Worm (Caenorhabditis elegans) whole organism, early embryonic: ENCODE results near the gene C25E10.5.

Source experiments
- B0310.2 ChIP-seq: sonication (generic microtip); optimal IDR thresholded peaks from 2 replicates; lab custom pipeline; 2016; ENCODE audit warnings: mild to moderate bottlenecking, missing genetic modification characterization, missing compliant biosample characterization
- F13C5.2 ChIP-seq: sonication (generic microtip); optimal IDR thresholded peaks from 2 replicates; lab custom pipeline; 2017; ENCODE audit warnings: mild to moderate bottlenecking, missing genetic modification characterization, inconsistent platforms, missing compliant biosample characterization
- aly-1 ChIP-seq: sonication (generic microtip); optimal IDR thresholded peaks from 2 replicates; lab custom pipeline; 2016; ENCODE audit warnings: missing genetic modification characterization, missing compliant biosample characterization
- ama-1 ChIP-seq: fragments of 150-350 bp; optimal IDR thresholded peaks from 2 replicates; lab custom pipeline; 2014
- ceh-13 ChIP-seq: fragments of 200-800 bp; sonication (Bioruptor generic); optimal IDR thresholded peaks from 2 replicates; lab custom pipeline; 2018; ENCODE audit warnings: mild to moderate bottlenecking, missing genetic modification characterization, missing compliant biosample characterization
- ceh-36 ChIP-seq: sonication (generic microtip); optimal IDR thresholded peaks from 2 replicates; lab custom pipeline; 2016; ENCODE audit warnings: missing genetic modification characterization, inconsistent platforms, missing compliant biosample characterization
- ets-7 ChIP-seq: sonication (generic microtip); optimal IDR thresholded peaks from 2 replicates; lab custom pipeline; 2016; ENCODE audit warnings: missing genotype, missing genetic modification characterization, missing compliant biosample characterization
- flt-1 ChIP-seq: fragments of 200-800 bp; sonication (Bioruptor generic); IDR thresholded peaks from 2 replicates; pipeline ENCODE4 v1.3.6; 2022; ENCODE audit warnings: missing genetic modification characterization, missing compliant biosample characterization
- hmbx-1 ChIP-seq: sonication (generic microtip); optimal IDR thresholded peaks from 2 replicates; lab custom pipeline; 2016; ENCODE audit warnings: mild to moderate bottlenecking, missing genetic modification characterization, missing compliant biosample characterization
- hmg-4 ChIP-seq: fragments of 200-800 bp; sonication (Bioruptor generic); optimal IDR thresholded peaks from 2 replicates; lab custom pipeline; 2018; ENCODE audit warnings: mild to moderate bottlenecking, missing genetic modification characterization, missing compliant biosample characterization
- hnd-1 ChIP-seq: sonication (generic microtip); optimal IDR thresholded peaks from 2 replicates; lab custom pipeline; 2016; ENCODE audit warnings: missing genetic modification characterization, missing compliant biosample characterization
- pes-1 ChIP-seq: fragments of 200-800 bp; sonication (Bioruptor generic); IDR thresholded peaks from 2 replicates; pipeline ENCODE4 v1.3.6; 2022; ENCODE audit warnings: missing genetic modification reagents, missing genetic modification characterization, missing compliant biosample characterization
- scrt-1 ChIP-seq: fragments of 200-800 bp; sonication (Bioruptor generic); IDR thresholded peaks from 2 replicates; pipeline ENCODE4 v1.3.6; 2022; ENCODE audit warnings: missing genetic modification characterization, missing compliant biosample characterization
- sea-1 ChIP-seq: fragments of 200-800 bp; sonication (Bioruptor generic); conservative IDR thresholded peaks from 2 replicates; pipeline ENCODE4 v1.3.6; 2022; ENCODE audit warnings: missing genetic modification characterization, missing compliant biosample characterization
- tbx-11 ChIP-seq: fragments of 200-800 bp; sonication (Bioruptor generic); IDR thresholded peaks from 2 replicates; pipeline ENCODE4 v1.3.6; 2022; ENCODE audit warnings: missing genetic modification characterization, missing compliant biosample characterization
- tbx-37 ChIP-seq: fragments of 200-800 bp; sonication (Bioruptor generic); conservative IDR thresholded peaks from 2 replicates; pipeline ENCODE4 v1.3.6; 2022; ENCODE audit warnings: missing genetic modification reagents, missing genetic modification characterization, missing compliant biosample characterization
- tra-4 ChIP-seq: sonication (generic microtip); optimal IDR thresholded peaks from 2 replicates; lab custom pipeline; 2017; ENCODE audit warnings: missing genetic modification characterization, missing compliant biosample characterization

C25E10.5 gene

ce11 chrV:9067678-9068077 is 37.3 kb downstream of the C25E10.5 start, which contains the start of gene fip-2:
fip-2 (plus strand) TSS chrV:9067978.
- TF ChIP-seq sea-1 (GFP tag; lab: Robert Waterston, UW), result no peak
- TF ChIP-seq tra-4 (tag; lab: Kevin White, UChicago), result no peak
- TF ChIP-seq hmg-4, result no peak
- TF ChIP-seq hmbx-1 (tag; lab: Kevin White, UChicago), result no peak
- no peak for TF ChIP-seq ceh-13
- TF ChIP-seq tbx-11 (GFP tag; lab: Robert Waterston, UW), result no peak
- no peak for TF ChIP-seq F13C5.2 (tag; lab: Kevin White, UChicago)
- no peak for TF ChIP-seq ceh-36
- TF ChIP-seq aly-1 (tag; lab: Kevin White, UChicago), result no peak
- no peak for TF ChIP-seq flt-1

ce11 chrV:9069680-9070079 is 39.3 kb downstream of the C25E10.5 start, which contains the start of gene T27E4.5:
T27E4.5 (minus strand) TSS chrV:9069780.
- no peak for TF ChIP-seq scrt-1 (GFP tag; lab: Robert Waterston, UW)
- no peak for TF ChIP-seq ceh-13
- TF ChIP-seq flt-1, result no peak
- TF ChIP-seq tbx-11 (GFP tag; lab: Robert Waterston, UW), result no peak
- no peak for TF ChIP-seq ama-1 (lab: Kevin White, UChicago)
- TF ChIP-seq pes-1 (GFP tag; lab: Robert Waterston, UW), result no peak
- no peak for TF ChIP-seq B0310.2 (tag; lab: Kevin White, UChicago)
- TF ChIP-seq tbx-37, result no peak
- no peak for TF ChIP-seq F13C5.2 (tag; lab: Kevin White, UChicago)
- TF ChIP-seq sea-1 (GFP tag; lab: Robert Waterston, UW), result no peak
- no peak for TF ChIP-seq tra-4 (tag; lab: Kevin White, UChicago)
- TF ChIP-seq ets-7 (tag; lab: Kevin White, UChicago), result no peak
- no peak for TF ChIP-seq aly-1 (tag; lab: Kevin White, UChicago)
- no peak for TF ChIP-seq hmg-4
- no peak for TF ChIP-seq ceh-36
- TF ChIP-seq hmbx-1 (tag; lab: Kevin White, UChicago), result no peak
- TF ChIP-seq hnd-1 (tag; lab: Kevin White, UChicago), result no peak

DNA sequence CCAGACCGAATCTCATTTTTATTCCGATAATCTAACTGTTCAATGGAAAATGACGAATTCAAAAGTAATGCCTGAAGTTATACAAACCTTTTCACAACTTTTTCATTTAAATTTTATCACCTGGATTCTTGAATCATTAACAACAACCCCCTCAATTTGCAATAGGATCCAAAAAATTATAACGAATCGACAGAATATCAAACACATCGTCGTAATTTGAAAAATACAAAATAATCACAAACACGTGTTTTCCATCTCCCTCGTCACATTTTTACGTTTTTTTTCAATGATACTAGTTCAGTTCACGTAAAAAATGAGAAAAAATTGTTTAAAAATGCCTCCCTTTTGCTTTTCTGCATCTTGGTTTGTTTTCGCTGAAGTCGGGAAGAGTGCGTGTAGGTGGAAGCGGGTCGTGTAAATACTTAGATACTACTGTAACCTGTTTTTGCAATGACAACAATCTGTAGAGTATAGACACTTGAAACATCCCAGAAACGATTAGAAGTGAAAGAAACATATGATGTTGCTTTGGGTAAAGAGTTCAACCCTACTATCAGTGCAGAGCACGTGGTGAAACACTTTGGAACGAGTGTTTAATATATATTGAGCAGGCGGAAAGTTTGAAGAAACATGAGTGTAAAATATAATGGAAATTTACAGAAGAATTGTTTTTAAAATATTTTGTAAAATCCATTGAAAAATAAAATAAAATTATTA is 43.1 kb downstream of the C25E10.5 start, which contains the start of gene oac-50:
Gene oac-50 (minus strand): TSS at position 219 of the 717 bp plus-strand sequence.
- TF ChIP-seq hmbx-1 (tag; lab: Kevin White, UChicago) (no peak), aly-1 (tag; lab: Kevin White, UChicago) (no peak), flt-1 (no peak), ceh-36 (no peak), tbx-37 (no peak), B0310.2 (tag; lab: Kevin White, UChicago) (no peak), pes-1 (GFP tag; lab: Robert Waterston, UW) (no peak), sea-1 (GFP tag; lab: Robert Waterston, UW) (no peak), ets-7 (tag; lab: Kevin White, UChicago) (no peak), tbx-11 (GFP tag; lab: Robert Waterston, UW) (no peak), ceh-13 (no peak), F13C5.2 (tag; lab: Kevin White, UChicago) (no peak), hnd-1 (tag; lab: Kevin White, UChicago) (no peak), tra-4 (tag; lab: Kevin White, UChicago) (no peak)

DNA sequence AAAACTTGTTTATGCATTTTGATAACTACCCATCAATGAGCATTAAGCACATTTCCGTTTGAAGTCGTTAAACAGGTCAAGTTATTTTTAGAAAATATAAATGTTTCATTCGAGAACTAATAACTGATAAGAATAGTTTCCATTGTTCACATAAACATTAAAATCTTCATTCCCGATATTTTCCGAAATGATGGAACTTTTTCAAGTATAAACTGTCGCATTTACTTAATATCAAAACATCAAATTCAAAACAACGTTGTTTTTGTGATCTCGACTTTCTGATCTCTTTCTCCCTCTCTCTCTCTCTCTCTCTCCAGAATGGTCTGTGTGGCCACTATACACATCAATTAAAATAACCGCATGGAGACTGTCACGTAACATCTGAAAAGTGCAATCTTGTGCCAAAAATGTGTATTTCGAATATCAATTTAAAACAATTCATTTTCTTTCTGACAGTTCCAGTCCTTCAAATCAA is 44.0 kb downstream of the C25E10.5 start:
- TF ChIP-seq F13C5.2 (tag; lab: Kevin White, UChicago), result no peak
- TF ChIP-seq aly-1 (tag; lab: Kevin White, UChicago), result no peak
- TF ChIP-seq hnd-1 (tag; lab: Kevin White, UChicago), result no peak
- no peak for TF ChIP-seq hmbx-1 (tag; lab: Kevin White, UChicago)
- no peak for TF ChIP-seq flt-1
- TF ChIP-seq B0310.2 (tag; lab: Kevin White, UChicago), result no peak
- TF ChIP-seq ceh-36, result no peak
- no peak for TF ChIP-seq scrt-1 (GFP tag; lab: Robert Waterston, UW)
- no peak for TF ChIP-seq tbx-37
- no peak for TF ChIP-seq tbx-11 (GFP tag; lab: Robert Waterston, UW)
- no peak for TF ChIP-seq hmg-4
- TF ChIP-seq ama-1 (lab: Kevin White, UChicago), result no peak
- no peak for TF ChIP-seq ets-7 (tag; lab: Kevin White, UChicago)
- no peak for TF ChIP-seq tra-4 (tag; lab: Kevin White, UChicago)
- no peak for TF ChIP-seq pes-1 (GFP tag; lab: Robert Waterston, UW)
- TF ChIP-seq sea-1 (GFP tag; lab: Robert Waterston, UW), result no peak
- no peak for TF ChIP-seq ceh-13

DNA sequence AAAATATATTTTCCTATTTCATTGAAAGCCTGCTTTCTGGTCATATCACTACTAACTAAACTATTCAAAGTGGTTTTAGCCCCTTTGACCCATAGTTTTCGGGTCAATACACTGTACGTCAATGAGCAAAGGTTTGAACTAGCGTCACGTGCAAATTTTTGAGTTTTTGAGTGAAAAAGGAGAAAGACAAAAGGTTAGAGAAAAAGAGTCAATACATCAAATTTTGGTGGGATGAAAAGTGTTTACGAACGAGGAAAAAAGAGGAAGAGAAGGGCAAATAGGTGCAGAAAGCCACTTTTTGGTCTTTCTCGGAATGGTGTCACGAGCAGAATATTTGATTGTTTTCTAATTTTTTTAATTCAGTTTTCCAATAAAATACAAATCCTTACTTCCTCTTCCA is 45.5 kb downstream of the C25E10.5 start:
- TF ChIP-seq ceh-36 (no peak), pes-1 (GFP tag; lab: Robert Waterston, UW) (no peak), tra-4 (tag; lab: Kevin White, UChicago) (no peak), ceh-13 (no peak), ama-1 (lab: Kevin White, UChicago) (no peak), tbx-11 (GFP tag; lab: Robert Waterston, UW) (no peak), F13C5.2 (tag; lab: Kevin White, UChicago) (no peak), aly-1 (tag; lab: Kevin White, UChicago) (no peak)

DNA sequence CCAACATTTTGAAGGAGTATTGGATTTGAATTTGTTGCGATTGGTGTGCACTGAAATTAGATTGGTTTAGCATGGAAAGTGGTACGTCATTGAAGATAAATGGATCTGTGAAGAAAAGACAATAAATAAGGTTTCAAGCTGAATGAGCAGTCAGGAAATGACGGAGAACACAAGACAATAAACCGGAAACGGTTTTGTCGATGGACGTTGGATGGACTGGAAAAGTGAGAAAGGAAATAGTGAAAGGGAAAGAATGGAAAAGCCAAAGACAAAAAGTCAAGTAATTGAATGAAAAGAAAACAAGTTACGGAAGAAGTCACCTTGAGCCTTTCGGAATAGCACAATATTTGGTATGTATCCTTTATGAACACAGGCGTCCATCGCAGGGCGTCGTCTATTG is 45.9 kb downstream of the C25E10.5 start, which contains the start of gene T27E4.7:
Gene T27E4.7 (minus strand): TSS at position 50 of the 400 bp plus-strand sequence.
- TF ChIP-seq aly-1 (tag; lab: Kevin White, UChicago), result no peak
- TF ChIP-seq B0310.2 (tag; lab: Kevin White, UChicago), result no peak
- TF ChIP-seq pes-1 (GFP tag; lab: Robert Waterston, UW), result no peak
- no peak for TF ChIP-seq ama-1 (lab: Kevin White, UChicago)
- no peak for TF ChIP-seq F13C5.2 (tag; lab: Kevin White, UChicago)
- TF ChIP-seq hnd-1 (tag; lab: Kevin White, UChicago), result no peak
- TF ChIP-seq tbx-37, result no peak
- TF ChIP-seq ceh-36, result no peak
- TF ChIP-seq hmg-4, result no peak
- no peak for TF ChIP-seq flt-1
- no peak for TF ChIP-seq ets-7 (tag; lab: Kevin White, UChicago)
- no peak for TF ChIP-seq sea-1 (GFP tag; lab: Robert Waterston, UW)
- no peak for TF ChIP-seq scrt-1 (GFP tag; lab: Robert Waterston, UW)
- no peak for TF ChIP-seq hmbx-1 (tag; lab: Kevin White, UChicago)
- TF ChIP-seq tbx-11 (GFP tag; lab: Robert Waterston, UW), result no peak
- no peak for TF ChIP-seq tra-4 (tag; lab: Kevin White, UChicago)
- no peak for TF ChIP-seq ceh-13
